Worm (Caenorhabditis elegans) whole organism, young adult: ENCODE data around the gene C48B4.6.

Experiments
- B0019.2 ChIP-seq: fragments of 200-800 bp; sonication (Bioruptor generic); conservative IDR thresholded peaks from 2 replicates; pipeline ENCODE4 v1.3.6; 2022; ENCODE audit warnings: missing genetic modification reagents, missing genetic modification characterization, missing compliant biosample characterization
- B0336.3 ChIP-seq: fragments of 200-800 bp; sonication (Bioruptor generic); IDR thresholded peaks from 2 replicates; pipeline ENCODE4 v1.3.6; 2022; ENCODE audit warnings: missing genetic modification characterization, missing compliant biosample characterization
- F10E7.11 ChIP-seq: sonication (generic microtip); optimal IDR thresholded peaks from 2 replicates; lab custom pipeline; 2017; ENCODE audit warnings: mild to moderate bottlenecking, missing genetic modification characterization, moderate library complexity, missing compliant biosample characterization
- F22D6.2 ChIP-seq: sonication (generic microtip); optimal IDR thresholded peaks from 2 replicates; lab custom pipeline; 2016; ENCODE audit warnings: mild to moderate bottlenecking, missing genetic modification characterization, missing compliant biosample characterization
- F33H1.4 ChIP-seq: fragments of 200-800 bp; sonication (Bioruptor generic); IDR thresholded peaks from 2 replicates; pipeline ENCODE4 v1.3.6; 2022; ENCODE audit warnings: missing genetic modification reagents, missing genetic modification characterization, missing compliant biosample characterization
- F57C9.4 ChIP-seq: sonication (generic microtip); optimal IDR thresholded peaks from 2 replicates; lab custom pipeline; 2017; ENCODE audit warnings: mild to moderate bottlenecking, missing genetic modification characterization, missing compliant biosample characterization
- K12H6.12 ChIP-seq: fragments of 200-800 bp; sonication (Bioruptor generic); optimal IDR thresholded peaks from 2 replicates; lab custom pipeline; 2018; ENCODE audit warnings: mild to moderate bottlenecking, missing genetic modification characterization, missing compliant biosample characterization
- Y53F4B.3 ChIP-seq: fragments of 200-800 bp; sonication (Bioruptor generic); IDR thresholded peaks from 2 replicates; pipeline ENCODE4 v1.3.6; 2022; ENCODE audit warnings: missing genetic modification reagents, missing genetic modification characterization, missing compliant biosample characterization
- Y67H2A.10 ChIP-seq: fragments of 200-800 bp; sonication (Bioruptor generic); conservative IDR thresholded peaks from 2 replicates; pipeline ENCODE4 v1.3.6; 2022; ENCODE audit warnings: missing genetic modification reagents, missing genetic modification characterization, missing compliant biosample characterization
- ccch-3 ChIP-seq: fragments of 200-800 bp; sonication (Bioruptor generic); optimal IDR thresholded peaks from 2 replicates; lab custom pipeline; 2018; ENCODE audit warnings: mild to moderate bottlenecking, missing genetic modification characterization, missing compliant biosample characterization
- cebp-1 ChIP-seq, 2 experiments: fragments of 200-800 bp in 1 of 2; sonication (Bioruptor generic) in 1 of 2; sonication (generic microtip) in 1 of 2; IDR thresholded peaks in 1 of 2; optimal IDR thresholded peaks in 1 of 2; 2 replicates each; pipeline versions ENCODE4 v1.3.6 to Lab custom; 2017 to 2022; ENCODE audit warnings: missing compliant biosample characterization in 2 of 2, missing genetic modification characterization in 2 of 2, mild to moderate bottlenecking in 1 of 2, missing genetic modification reagents in 1 of 2, moderate library complexity in 1 of 2
- ceh-27 ChIP-seq: fragments of 200-800 bp; sonication (Bioruptor generic); optimal IDR thresholded peaks from 2 replicates; lab custom pipeline; 2018; ENCODE audit warnings: mild to moderate bottlenecking, missing genetic modification characterization, moderate library complexity, missing compliant biosample characterization
- ceh-91 ChIP-seq: fragments of 200-800 bp; sonication (Bioruptor generic); IDR thresholded peaks from 2 replicates; pipeline ENCODE4 v1.3.6; 2022; ENCODE audit warnings: missing genetic modification reagents, missing genetic modification characterization, missing compliant biosample characterization
- dox-1 ChIP-seq: fragments of 200-800 bp; sonication (Bioruptor generic); IDR thresholded peaks from 2 replicates; pipeline ENCODE4 v1.3.6; 2022; ENCODE audit warnings: missing genetic modification reagents, missing genetic modification characterization, missing compliant biosample characterization
- ets-4 ChIP-seq: fragments of 200-800 bp; sonication (Bioruptor generic); optimal IDR thresholded peaks from 2 replicates; lab custom pipeline; 2018; ENCODE audit warnings: mild to moderate bottlenecking, missing genetic modification characterization, missing compliant biosample characterization
- fkh-3 ChIP-seq: sonication (generic microtip); optimal IDR thresholded peaks from 2 replicates; lab custom pipeline; 2016; ENCODE audit warnings: mild to moderate bottlenecking, missing genetic modification characterization, missing compliant biosample characterization
- hsf-1 ChIP-seq: fragments of 200-800 bp; sonication (Bioruptor generic); IDR thresholded peaks from 2 replicates; pipeline ENCODE4 v1.3.6; 2022; ENCODE audit warnings: missing genetic modification reagents, missing genetic modification characterization, missing compliant biosample characterization
- lag-1 ChIP-seq: fragments of 200-800 bp; sonication (Bioruptor generic); IDR thresholded peaks from 2 replicates; pipeline ENCODE4 v1.3.6; 2022; ENCODE audit warnings: missing genetic modification reagents, missing genetic modification characterization, missing compliant biosample characterization
- let-607 ChIP-seq, 2 experiments: fragments of 200-800 bp in 1 of 2; sonication (Bioruptor generic) in 1 of 2; sonication (generic microtip) in 1 of 2; optimal IDR thresholded peaks; 2 replicates each; lab custom pipeline; 2016 to 2018; ENCODE audit warnings: mild to moderate bottlenecking in 2 of 2, missing compliant biosample characterization in 2 of 2, missing genetic modification characterization in 2 of 2, moderate library complexity in 2 of 2, missing genotype in 1 of 2
- lin-26 ChIP-seq: fragments of 200-800 bp; sonication (Bioruptor generic); IDR thresholded peaks from 2 replicates; pipeline ENCODE4 v1.3.6; 2022; ENCODE audit warnings: missing genetic modification reagents, missing genetic modification characterization, missing compliant biosample characterization
- lin-40 ChIP-seq: sonication (generic microtip); optimal IDR thresholded peaks from 2 replicates; lab custom pipeline; 2016; ENCODE audit warnings: missing genetic modification characterization, mild to moderate bottlenecking, missing compliant biosample characterization, missing genotype, missing genetic modification reagents
- lir-1 ChIP-seq: fragments of 200-800 bp; sonication (Bioruptor generic); conservative IDR thresholded peaks from 2 replicates; pipeline ENCODE4 v1.3.6; 2022; ENCODE audit warnings: missing genetic modification reagents, missing genetic modification characterization, missing compliant biosample characterization
- madf-3 ChIP-seq: fragments of 200-800 bp; sonication (Bioruptor generic); IDR thresholded peaks from 2 replicates; pipeline ENCODE4 v1.3.6; 2022; ENCODE audit warnings: missing genetic modification reagents, missing genetic modification characterization, missing compliant biosample characterization
- mcd-1 ChIP-seq: fragments of 200-800 bp; sonication (Bioruptor generic); IDR thresholded peaks from 2 replicates; pipeline ENCODE4 v1.3.6; 2022; ENCODE audit warnings: missing genetic modification reagents, missing genetic modification characterization, missing compliant biosample characterization
- mxl-1 ChIP-seq: sonication (generic microtip); optimal IDR thresholded peaks from 2 replicates; lab custom pipeline; 2016; ENCODE audit warnings: missing genetic modification characterization, missing compliant biosample characterization
- nhr-120 ChIP-seq: fragments of 200-800 bp; sonication (Bioruptor generic); IDR thresholded peaks from 2 replicates; pipeline ENCODE4 v1.3.6; 2022; ENCODE audit warnings: missing genetic modification characterization, missing compliant biosample characterization
- nhr-80 ChIP-seq: sonication (generic microtip); optimal IDR thresholded peaks from 2 replicates; lab custom pipeline; 2016; ENCODE audit warnings: missing genetic modification characterization, missing compliant biosample characterization
- nhr-90 ChIP-seq: sonication (generic microtip); optimal IDR thresholded peaks from 2 replicates; lab custom pipeline; 2016; ENCODE audit warnings: missing genotype, mild to moderate bottlenecking, missing genetic modification characterization, missing compliant biosample characterization
- repo-1 ChIP-seq: sonication (generic microtip); optimal IDR thresholded peaks from 2 replicates; lab custom pipeline; 2017; ENCODE audit warnings: mild to moderate bottlenecking, missing genetic modification characterization, missing compliant biosample characterization
- sdz-38 ChIP-seq: sonication (generic microtip); optimal IDR thresholded peaks from 2 replicates; lab custom pipeline; 2016; ENCODE audit warnings: missing genotype, missing genetic modification characterization, missing compliant biosample characterization
- sea-2 ChIP-seq: fragments of 200-800 bp; sonication (Bioruptor generic); IDR thresholded peaks from 2 replicates; pipeline ENCODE4 v1.3.6; 2022; ENCODE audit warnings: missing genetic modification characterization, missing compliant biosample characterization
- somi-1 ChIP-seq: fragments of 200-800 bp; sonication (Bioruptor generic); optimal IDR thresholded peaks from 2 replicates; lab custom pipeline; 2018; ENCODE audit warnings: mild to moderate bottlenecking, missing genetic modification characterization, missing compliant biosample characterization
- unc-130 ChIP-seq: sonication (generic microtip); optimal IDR thresholded peaks from 2 replicates; lab custom pipeline; 2016; ENCODE audit warnings: missing genetic modification reagents, missing genetic modification characterization, missing compliant biosample characterization
- zfh-2 ChIP-seq: fragments of 200-800 bp; sonication (Bioruptor generic); conservative IDR thresholded peaks from 2 replicates; pipeline ENCODE4 v1.3.6; 2022; ENCODE audit warnings: missing genetic modification reagents, missing genetic modification characterization, missing compliant biosample characterization
- zim-3 ChIP-seq: sonication (generic microtip); optimal IDR thresholded peaks from 2 replicates; lab custom pipeline; 2017; ENCODE audit warnings: mild to moderate bottlenecking, missing genetic modification characterization, moderate library complexity, missing compliant biosample characterization
- ztf-3 ChIP-seq: fragments of 200-800 bp; sonication (Bioruptor generic); optimal IDR thresholded peaks from 2 replicates; lab custom pipeline; 2018; ENCODE audit warnings: mild to moderate bottlenecking, missing genetic modification characterization, missing compliant biosample characterization
- ztf-6 ChIP-seq: fragments of 200-800 bp; sonication (Bioruptor generic); IDR thresholded peaks from 2 replicates; pipeline ENCODE4 v1.3.6; 2022; ENCODE audit warnings: missing genetic modification reagents, missing genetic modification characterization, missing compliant biosample characterization

The C48B4.6 gene

ce11 chrIII:9590212-9590611, 31.8 kb upstream of the C48B4.6 start:
- TF ChIP-seq ets-4 (peak; percentile 24), lag-1 (GFP tag; lab: Robert Waterston, UW) (no peak), cebp-1 (GFP tag; IDR thresholded peaks at IDR 0.05; lab: Robert Waterston, UW) (no peak), cebp-1 (tag; optimal IDR thresholded peaks at IDR 0.05; lab: Kevin White, UChicago) (peak; percentile 54), nhr-80 (tag; lab: Kevin White, UChicago) (peak; percentile 80)

- TF ChIP-seq mcd-1 (GFP tag; lab: Robert Waterston, UW) (no peak), lir-1 (GFP tag; lab: Robert Waterston, UW) (no peak), repo-1 (tag; lab: Kevin White, UChicago) (no peak), ztf-3 (no peak), ets-4 (no peak), Y67H2A.10 (no peak), fkh-3 (tag; lab: Kevin White, UChicago) (no peak), ccch-3 (GFP tag; lab: Kevin White, UChicago) (no peak), F10E7.11 (no peak)
These were observed 27.0 kb upstream of the C48B4.6 start for ce11 chrIII:9585314-9585713.

ce11 chrIII:9583224-9583623, 24.9 kb upstream of the C48B4.6 start:
- TF ChIP-seq B0336.3 (GFP tag; lab: Robert Waterston, UW), result no peak
- TF ChIP-seq K12H6.12 (tag; lab: Kevin White, UChicago), result no peak
- no peak for TF ChIP-seq ztf-3
- TF ChIP-seq unc-130 (GFP tag; lab: Kevin White, UChicago), result no peak
- no peak for TF ChIP-seq ceh-91 (GFP tag; lab: Robert Waterston, UW)
- no peak for TF ChIP-seq hsf-1 (GFP tag; lab: Robert Waterston, UW)
- no peak for TF ChIP-seq lin-40 (tag; lab: Kevin White, UChicago)
- TF ChIP-seq nhr-90 (tag; lab: Kevin White, UChicago), result no peak
- TF ChIP-seq F33H1.4 (GFP tag; lab: Robert Waterston, UW), result no peak
- no peak for TF ChIP-seq mxl-1 (tag; lab: Kevin White, UChicago)
- TF ChIP-seq ceh-27 (GFP tag; lab: Kevin White, UChicago), result no peak
- TF ChIP-seq zfh-2, result no peak
- TF ChIP-seq zim-3, result no peak
- TF ChIP-seq F22D6.2 (tag; lab: Kevin White, UChicago), result no peak
- no peak for TF ChIP-seq let-607 (tag; optimal IDR thresholded peaks at IDR 0.05; lab: Kevin White, UChicago)
- no peak for TF ChIP-seq B0019.2 (GFP tag; lab: Robert Waterston, UW)
- no peak for TF ChIP-seq Y53F4B.3 (GFP tag; lab: Robert Waterston, UW)
- TF ChIP-seq, all 124 proteins: peak for 0

ce11 chrIII:9582240-9582639, 23.9 kb upstream of the C48B4.6 start, which contains the start of gene C48B4.3:
Gene C48B4.3, minus strand, starts transcription at chrIII:9582388.
- TF ChIP-seq lin-26 (GFP tag; lab: Robert Waterston, UW), result no peak
- no peak for TF ChIP-seq madf-3
- TF ChIP-seq F57C9.4 (tag; lab: Kevin White, UChicago), result no peak
- TF ChIP-seq ceh-91 (GFP tag; lab: Robert Waterston, UW), result no peak
- TF ChIP-seq sea-2 (GFP tag; lab: Robert Waterston, UW), result no peak
- TF ChIP-seq sdz-38 (tag; lab: Kevin White, UChicago), result no peak
- TF ChIP-seq nhr-120, result no peak
- TF ChIP-seq somi-1 (GFP tag; lab: Kevin White, UChicago), result no peak
- TF ChIP-seq ztf-6, result no peak
- no peak for TF ChIP-seq dox-1 (GFP tag; lab: Robert Waterston, UW)
